Worm (Caenorhabditis elegans): Measurements from ENCODE around the gene frm-7.

The frm-7 gene

DNA sequence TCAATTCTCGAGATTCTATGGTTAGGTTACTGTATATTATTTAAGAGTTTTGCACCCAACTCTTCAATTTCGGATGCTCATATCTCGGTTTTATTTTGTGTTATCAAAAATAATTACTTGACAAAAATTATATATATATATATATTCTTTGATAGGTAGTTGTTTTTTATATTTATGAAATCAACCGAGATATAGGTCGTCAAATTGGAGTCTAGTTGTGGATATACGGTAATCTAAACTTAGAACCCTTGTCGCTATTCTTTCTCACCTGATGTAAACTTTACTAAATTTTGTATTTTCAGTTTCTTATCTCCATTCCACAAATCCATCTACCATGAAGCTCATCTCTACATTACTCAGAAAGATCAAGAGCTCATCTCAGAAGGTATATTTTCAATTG lies 19.1 kb upstream of the frm-7 start, which contains the start of gene F55C5.10:
Gene F55C5.10, plus strand, starts transcription at position 301 of the 400 bp plus-strand sequence.
- TF ChIP-seq ceh-58 (GFP tag; IDR thresholded peaks at IDR 0.05) = no peak
- TF ChIP-seq tlf-1 (GFP tag; optimal IDR thresholded peaks at IDR 0.05) = no peak
- TF ChIP-seq aptf-3 (GFP tag; IDR thresholded peaks at IDR 0.05) = no peak
- no peak for TF ChIP-seq sptf-2 (GFP tag; optimal IDR thresholded peaks at IDR 0.05)
- no peak for TF ChIP-seq Y79H2A.3 (GFP tag; conservative IDR thresholded peaks at IDR 0.05)
- TF ChIP-seq ztf-6 (GFP tag; IDR thresholded peaks at IDR 0.05) = no peak
- TF ChIP-seq ama-1 (optimal IDR thresholded peaks at IDR 0.05) = no peak
- TF ChIP-seq ama-1 (GFP tag; optimal IDR thresholded peaks at IDR 0.05) = no peak
- no peak for TF ChIP-seq ceh-91 (GFP tag; IDR thresholded peaks at IDR 0.05)
- no peak for TF ChIP-seq F55B11.4 (tag; optimal IDR thresholded peaks at IDR 0.05; ENCODE audit: borderline replicate concordance, insufficient read depth)
- TF ChIP-seq F33H1.4 (GFP tag; IDR thresholded peaks at IDR 0.05) = no peak

DNA sequence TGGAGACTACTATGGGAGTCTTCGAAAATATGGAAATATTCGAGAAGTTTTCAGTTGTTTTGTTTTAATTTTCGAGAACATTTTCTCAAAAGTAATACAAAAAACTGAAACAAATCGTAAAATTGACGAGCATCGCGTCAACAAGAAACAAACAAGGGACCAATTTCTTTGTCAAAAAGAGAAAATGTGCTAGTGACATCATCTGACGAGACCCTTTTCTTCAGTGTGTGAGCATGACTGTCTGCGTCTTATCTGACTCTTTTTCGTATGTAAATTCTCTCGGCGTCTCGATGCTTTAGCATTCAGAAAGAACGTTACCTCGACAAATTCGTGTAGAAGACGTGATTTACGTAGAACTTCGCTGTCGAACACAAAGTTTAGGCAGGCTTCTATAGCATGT lies 14.6 kb upstream of the frm-7 start:
- TF ChIP-seq ceh-27 (GFP tag; optimal IDR thresholded peaks at IDR 0.05) = no peak
- TF ChIP-seq C06A6.2 (GFP tag; conservative IDR thresholded peaks at IDR 0.05) = no peak
- no peak for TF ChIP-seq B0019.2 (GFP tag; conservative IDR thresholded peaks at IDR 0.05)
- no peak for TF ChIP-seq lag-1 (GFP tag; IDR thresholded peaks at IDR 0.05)
- no peak for TF ChIP-seq rcor-1 (GFP tag; IDR thresholded peaks at IDR 0.05)
- TF ChIP-seq snpc-1.3 (tag; optimal IDR thresholded peaks at IDR 0.05; ENCODE audit: insufficient read depth) = no peak
- TF ChIP-seq ekl-4 (GFP tag; IDR thresholded peaks at IDR 0.05) = no peak
- no peak for TF ChIP-seq F39B2.1 (GFP tag; IDR thresholded peaks at IDR 0.05)
- TF ChIP-seq tbp1 (GFP tag; optimal IDR thresholded peaks at IDR 0.05) = no peak
- no peak for TF ChIP-seq snpc-4 (GFP tag; optimal IDR thresholded peaks at IDR 0.05)
- TF ChIP-seq snpc-4 (tag; optimal IDR thresholded peaks at IDR 0.05) = no peak
- TF ChIP-seq F37B4.10 (GFP tag; IDR thresholded peaks at IDR 0.05) = no peak
- TF ChIP-seq ZK185.1 (tag; optimal IDR thresholded peaks at IDR 0.05; ENCODE audit: poor library complexity, severe bottlenecking) = no peak
- TF ChIP-seq die-1 (tag; optimal IDR thresholded peaks at IDR 0.05) = no peak
- TF ChIP-seq rpc-1 (optimal IDR thresholded peaks at IDR 0.05) = no peak
- no peak for TF ChIP-seq rpc-1 (tag; optimal IDR thresholded peaks at IDR 0.05)
- no peak for TF ChIP-seq nfyb-1 (GFP tag; IDR thresholded peaks at IDR 0.05)
- no peak for TF ChIP-seq aptf-3 (GFP tag; IDR thresholded peaks at IDR 0.05)

DNA sequence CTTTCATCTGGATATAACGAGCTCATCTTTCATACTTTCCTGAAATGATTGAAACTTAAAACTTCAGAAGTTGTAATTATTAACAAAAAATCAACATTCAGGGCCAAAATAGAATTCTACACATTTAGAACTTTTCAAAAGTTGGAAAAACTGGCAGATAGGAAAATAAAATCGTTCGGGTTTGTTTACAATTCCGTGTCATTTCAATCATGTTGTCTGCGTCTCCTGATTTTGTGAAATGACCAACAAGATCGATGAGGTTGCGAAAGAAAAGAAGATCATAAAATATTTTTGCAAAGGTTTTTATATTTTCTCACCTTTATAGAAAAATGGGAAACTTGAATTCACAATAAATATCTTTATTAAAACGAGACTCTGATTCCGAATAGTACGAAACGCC lies 13.7 kb upstream of the frm-7 start, which contains the start of gene rskd-1:
Gene rskd-1, minus strand, starts transcription at position 39 of the 400 bp plus-strand sequence.
- peak; percentile 41; the same call in 1 of the 2 replicates for TF ChIP-seq hmg-1.2 (GFP tag; IDR thresholded peaks at IDR 0.05)
- TF ChIP-seq pbrm-1 (GFP tag; IDR thresholded peaks at IDR 0.05) = no peak
- TF ChIP-seq snpc-3.4 (tag; optimal IDR thresholded peaks at IDR 0.05) = peak; percentile 35
- TF ChIP-seq cebp-1 (GFP tag; IDR thresholded peaks at IDR 0.05) = peak; percentile 67; the same call in 1 of the 2 replicates
- peak; percentile 74 for TF ChIP-seq cebp-1 (tag; optimal IDR thresholded peaks at IDR 0.05)
- peak; percentile 4 for TF ChIP-seq ztf-18 (tag; optimal IDR thresholded peaks at IDR 0.05)

DNA sequence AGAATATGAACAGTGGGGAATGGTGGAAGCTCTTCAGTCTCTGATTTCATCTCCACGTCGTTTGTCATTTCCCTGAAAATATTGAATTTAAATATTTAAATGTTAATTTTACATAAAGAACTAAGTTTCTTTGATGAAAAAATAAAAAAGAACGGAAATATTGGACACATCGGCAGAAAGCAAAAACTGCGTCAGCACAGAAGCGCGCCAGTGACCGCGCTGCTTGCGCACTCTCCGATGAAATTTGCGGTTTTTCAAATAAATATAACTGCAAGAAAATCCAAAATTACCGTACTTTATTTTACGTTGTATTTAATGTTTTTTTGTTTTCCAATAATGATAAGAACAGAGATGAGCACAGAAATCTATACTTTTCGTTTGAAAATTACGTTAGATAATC lies 10.7 kb upstream of the frm-7 start, which contains the start of the genes srpa-68 and srh-16:
Gene srpa-68, minus strand, starts transcription at position 72 of the 400 bp plus-strand sequence.
Gene srh-16, plus strand, starts transcription at position 275 of the 400 bp plus-strand sequence.
- TF ChIP-seq him-1 (tag; optimal IDR thresholded peaks at IDR 0.05) = peak; percentile 73
- peak; percentile 97 for TF ChIP-seq lin-54 (GFP tag; optimal IDR thresholded peaks at IDR 0.05)
- no peak for TF ChIP-seq B0035.1 (tag; optimal IDR thresholded peaks at IDR 0.05)
- peak; percentile 70 for TF ChIP-seq F33H1.4 (GFP tag; IDR thresholded peaks at IDR 0.05)
- no peak for TF ChIP-seq aptf-3 (GFP tag; IDR thresholded peaks at IDR 0.05)
- no peak for TF ChIP-seq ama-1 (optimal IDR thresholded peaks at IDR 0.05)
- TF ChIP-seq ama-1 (GFP tag; optimal IDR thresholded peaks at IDR 0.05) = no peak
- peak; percentile 66 for TF ChIP-seq ceh-100 (GFP tag; IDR thresholded peaks at IDR 0.05)
- no peak for TF ChIP-seq ceh-58 (GFP tag; IDR thresholded peaks at IDR 0.05)
- TF ChIP-seq ceh-40 (GFP tag; IDR thresholded peaks at IDR 0.05) = no peak
- no peak for TF ChIP-seq hlh-26 (GFP tag; conservative IDR thresholded peaks at IDR 0.05)
- no peak for TF ChIP-seq sdz-38 (tag; optimal IDR thresholded peaks at IDR 0.05)
- no peak for TF ChIP-seq Y79H2A.3 (GFP tag; conservative IDR thresholded peaks at IDR 0.05)
- TF ChIP-seq snpc-1.1 (tag; optimal IDR thresholded peaks at IDR 0.05; ENCODE audit: insufficient read depth) = peak; percentile 52
- no peak for TF ChIP-seq cebp-2 (GFP tag; IDR thresholded peaks at IDR 0.05)
- TF ChIP-seq rcor-1 (GFP tag; IDR thresholded peaks at IDR 0.05) = peak; percentile 89
- no peak for TF ChIP-seq ztf-25 (GFP tag; IDR thresholded peaks at IDR 0.05)
- TF ChIP-seq C17E4.6 (GFP tag; IDR thresholded peaks at IDR 0.05) = peak; percentile 74; the same call in 1 of the 2 replicates
- peak; percentile 49 for TF ChIP-seq K12H6.12 (tag; optimal IDR thresholded peaks at IDR 0.05)
